Worm (Caenorhabditis elegans) whole organism, early embryonic: ENCODE measurements around the gene daf-7.

ENCODE experiments used
- B0310.2 ChIP-seq: sonication (generic microtip); optimal IDR thresholded peaks from 2 replicates; lab custom pipeline; 2016; ENCODE audit warnings: mild to moderate bottlenecking, missing genetic modification characterization, missing compliant biosample characterization
- F13C5.2 ChIP-seq: sonication (generic microtip); optimal IDR thresholded peaks from 2 replicates; lab custom pipeline; 2017; ENCODE audit warnings: mild to moderate bottlenecking, missing genetic modification characterization, inconsistent platforms, missing compliant biosample characterization
- aly-1 ChIP-seq: sonication (generic microtip); optimal IDR thresholded peaks from 2 replicates; lab custom pipeline; 2016; ENCODE audit warnings: missing genetic modification characterization, missing compliant biosample characterization
- ama-1 ChIP-seq: fragments of 150-350 bp; optimal IDR thresholded peaks from 2 replicates; lab custom pipeline; 2014
- ceh-13 ChIP-seq: fragments of 200-800 bp; sonication (Bioruptor generic); optimal IDR thresholded peaks from 2 replicates; lab custom pipeline; 2018; ENCODE audit warnings: mild to moderate bottlenecking, missing genetic modification characterization, missing compliant biosample characterization
- ceh-36 ChIP-seq: sonication (generic microtip); optimal IDR thresholded peaks from 2 replicates; lab custom pipeline; 2016; ENCODE audit warnings: missing genetic modification characterization, inconsistent platforms, missing compliant biosample characterization
- ets-7 ChIP-seq: sonication (generic microtip); optimal IDR thresholded peaks from 2 replicates; lab custom pipeline; 2016; ENCODE audit warnings: missing genotype, missing genetic modification characterization, missing compliant biosample characterization
- flt-1 ChIP-seq: fragments of 200-800 bp; sonication (Bioruptor generic); IDR thresholded peaks from 2 replicates; pipeline ENCODE4 v1.3.6; 2022; ENCODE audit warnings: missing genetic modification characterization, missing compliant biosample characterization
- hmbx-1 ChIP-seq: sonication (generic microtip); optimal IDR thresholded peaks from 2 replicates; lab custom pipeline; 2016; ENCODE audit warnings: mild to moderate bottlenecking, missing genetic modification characterization, missing compliant biosample characterization
- hmg-4 ChIP-seq: fragments of 200-800 bp; sonication (Bioruptor generic); optimal IDR thresholded peaks from 2 replicates; lab custom pipeline; 2018; ENCODE audit warnings: mild to moderate bottlenecking, missing genetic modification characterization, missing compliant biosample characterization
- hnd-1 ChIP-seq: sonication (generic microtip); optimal IDR thresholded peaks from 2 replicates; lab custom pipeline; 2016; ENCODE audit warnings: missing genetic modification characterization, missing compliant biosample characterization
- pes-1 ChIP-seq: fragments of 200-800 bp; sonication (Bioruptor generic); IDR thresholded peaks from 2 replicates; pipeline ENCODE4 v1.3.6; 2022; ENCODE audit warnings: missing genetic modification reagents, missing genetic modification characterization, missing compliant biosample characterization
- scrt-1 ChIP-seq: fragments of 200-800 bp; sonication (Bioruptor generic); IDR thresholded peaks from 2 replicates; pipeline ENCODE4 v1.3.6; 2022; ENCODE audit warnings: missing genetic modification characterization, missing compliant biosample characterization
- sea-1 ChIP-seq: fragments of 200-800 bp; sonication (Bioruptor generic); conservative IDR thresholded peaks from 2 replicates; pipeline ENCODE4 v1.3.6; 2022; ENCODE audit warnings: missing genetic modification characterization, missing compliant biosample characterization
- tbx-11 ChIP-seq: fragments of 200-800 bp; sonication (Bioruptor generic); IDR thresholded peaks from 2 replicates; pipeline ENCODE4 v1.3.6; 2022; ENCODE audit warnings: missing genetic modification characterization, missing compliant biosample characterization
- tbx-37 ChIP-seq: fragments of 200-800 bp; sonication (Bioruptor generic); conservative IDR thresholded peaks from 2 replicates; pipeline ENCODE4 v1.3.6; 2022; ENCODE audit warnings: missing genetic modification reagents, missing genetic modification characterization, missing compliant biosample characterization
- tra-4 ChIP-seq: sonication (generic microtip); optimal IDR thresholded peaks from 2 replicates; lab custom pipeline; 2017; ENCODE audit warnings: missing genetic modification characterization, missing compliant biosample characterization

daf-7 gene

DNA sequence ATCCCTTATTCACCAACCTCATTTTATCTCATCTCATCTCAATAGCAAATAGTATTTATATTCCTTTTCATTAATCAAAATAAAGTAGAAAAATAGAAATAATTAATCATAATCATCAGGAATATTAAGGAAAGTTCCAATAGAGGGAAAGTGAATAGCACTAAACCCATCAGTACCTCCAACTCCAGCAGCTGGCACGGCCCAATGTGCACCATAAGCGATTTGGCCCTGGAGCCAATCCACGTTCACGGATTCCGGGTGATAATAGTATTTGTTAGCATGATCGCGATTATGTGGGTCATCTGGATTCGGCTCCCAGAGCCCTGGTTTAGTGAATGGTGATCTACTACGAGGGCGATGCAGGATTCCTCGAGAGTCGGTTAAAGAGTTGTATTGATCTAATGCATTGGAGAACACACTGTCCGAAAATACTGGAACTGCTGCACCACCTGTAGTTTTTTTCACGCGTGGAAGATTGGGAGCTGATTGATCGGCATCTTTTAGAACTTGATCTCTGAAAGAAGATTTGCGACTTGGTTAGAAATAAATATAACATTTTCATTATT lies 24.2 kb downstream of the daf-7 start:
- TF ChIP-seq ceh-36 (peak; percentile 62), ama-1 (lab: Kevin White, UChicago) (peak; percentile 96), sea-1 (GFP tag; lab: Robert Waterston, UW) (peak; percentile 75; the same call in 1 of the 2 replicates), F13C5.2 (peak; percentile 75), aly-1 (no peak), hnd-1 (peak; percentile 49), B0310.2 (tag; lab: Kevin White, UChicago) (peak; percentile 44), pes-1 (GFP tag; lab: Robert Waterston, UW) (peak; percentile 80; the same call in 1 of the 2 replicates), hmg-4 (peak; percentile 81), tbx-11 (GFP tag; lab: Robert Waterston, UW) (0 out of 2 replicates have a peak, but pooled peaks have one; percentile 48), hmbx-1 (peak; percentile 39), tra-4 (tag; lab: Kevin White, UChicago) (peak; percentile 48), tbx-37 (peak; percentile 34; the same call in 1 of the 2 replicates), scrt-1 (GFP tag; lab: Robert Waterston, UW) (peak; percentile 78; the same call in 1 of the 2 replicates), ets-7 (tag; lab: Kevin White, UChicago) (no peak), flt-1 (peak; percentile 29; the same call in 1 of the 2 replicates), ceh-13 (GFP tag; lab: Kevin White, UChicago) (no peak)

DNA sequence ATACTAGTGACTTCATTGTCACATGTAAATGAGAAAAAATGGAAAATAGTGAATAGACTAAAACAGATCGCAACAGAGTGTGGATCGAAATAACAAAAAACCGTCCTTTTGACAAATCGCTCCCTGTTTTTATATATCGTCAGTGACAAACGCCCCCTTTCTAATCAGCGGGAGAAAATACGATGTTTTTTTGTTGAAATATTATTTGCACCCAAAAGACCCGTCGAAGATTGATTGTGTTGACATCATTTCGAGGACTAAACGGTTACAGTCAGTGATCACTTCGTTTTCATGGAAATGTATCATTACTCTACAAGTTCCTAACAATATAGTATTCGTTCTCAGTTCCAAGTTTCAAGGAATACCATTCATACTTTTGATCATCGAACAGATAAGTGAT lies 27.8 kb downstream of the daf-7 start, which contains the start of gene dos-3:
TSS of gene dos-3 (minus strand) at position 101 of the 400 bp plus-strand sequence.
- TF ChIP-seq tbx-37, result no peak
- no peak for TF ChIP-seq aly-1

- TF ChIP-seq ets-7 (tag; lab: Kevin White, UChicago), result no peak
- TF ChIP-seq tbx-11 (GFP tag; lab: Robert Waterston, UW), result no peak
- no peak for TF ChIP-seq hnd-1
- TF ChIP-seq sea-1 (GFP tag; lab: Robert Waterston, UW), result no peak
- no peak for TF ChIP-seq aly-1
- no peak for TF ChIP-seq ceh-36
- no peak for TF ChIP-seq tbx-37
- no peak for TF ChIP-seq tra-4 (tag; lab: Kevin White, UChicago)
- no peak for TF ChIP-seq ama-1 (lab: Kevin White, UChicago)
- TF ChIP-seq pes-1 (GFP tag; lab: Robert Waterston, UW), result no peak
- TF ChIP-seq hmbx-1, result no peak
- TF ChIP-seq F13C5.2, result no peak
- no peak for TF ChIP-seq hmg-4
- no peak for TF ChIP-seq flt-1
- TF ChIP-seq ceh-13 (GFP tag; lab: Kevin White, UChicago), result no peak
- TF ChIP-seq scrt-1 (GFP tag; lab: Robert Waterston, UW), result no peak
- no peak for TF ChIP-seq B0310.2 (tag; lab: Kevin White, UChicago)
These were observed 29.5 kb downstream of the daf-7 start, which contains the start of gene K02F3.9 for ce11 chrIII:841177-841576. Gene K02F3.9, minus strand, starts transcription at chrIII:841366.

- no peak for TF ChIP-seq hmg-4
- TF ChIP-seq pes-1 (GFP tag; lab: Robert Waterston, UW), result no peak
- TF ChIP-seq tbx-11 (GFP tag; lab: Robert Waterston, UW), result no peak
- TF ChIP-seq sea-1 (GFP tag; lab: Robert Waterston, UW), result no peak
- TF ChIP-seq flt-1, result no peak
- TF ChIP-seq ama-1 (lab: Kevin White, UChicago), result no peak
- TF ChIP-seq ceh-13 (GFP tag; lab: Kevin White, UChicago), result no peak
- TF ChIP-seq ets-7 (tag; lab: Kevin White, UChicago), result no peak
- no peak for TF ChIP-seq F13C5.2
- TF ChIP-seq ceh-36, result no peak
- TF ChIP-seq aly-1, result no peak
- no peak for TF ChIP-seq scrt-1 (GFP tag; lab: Robert Waterston, UW)
- TF ChIP-seq hmbx-1, result no peak
- TF ChIP-seq tbx-37, result no peak
- no peak for TF ChIP-seq hnd-1
- TF ChIP-seq B0310.2 (tag; lab: Kevin White, UChicago), result no peak
- no peak for TF ChIP-seq tra-4 (tag; lab: Kevin White, UChicago)
These were observed 31.0 kb downstream of the daf-7 start, which contains the start of gene far-8 for ce11 chrIII:842630-843029. Gene far-8, plus strand, starts transcription at chrIII:842930.

DNA sequence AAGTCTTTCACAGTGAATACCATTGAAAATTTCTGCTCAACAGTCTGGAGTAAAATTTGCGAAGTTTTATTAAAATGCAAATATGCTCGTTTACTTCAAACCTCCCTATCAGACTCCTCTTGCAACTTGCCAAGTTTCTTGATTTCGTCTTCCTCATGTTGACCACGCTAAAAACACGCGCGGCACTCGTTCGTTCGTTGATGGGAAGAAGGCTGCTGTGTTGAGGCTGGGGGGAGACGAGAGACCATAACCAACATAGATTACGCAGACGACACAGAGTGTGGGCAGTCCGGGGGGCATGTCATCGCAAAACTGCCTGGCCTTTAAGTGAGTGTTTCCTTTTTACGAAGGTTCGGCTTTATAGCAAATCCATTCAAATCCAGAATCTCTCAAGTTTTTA lies 32.4 kb downstream of the daf-7 start:
- no peak for TF ChIP-seq sea-1 (GFP tag; lab: Robert Waterston, UW)
- TF ChIP-seq flt-1, result no peak
- no peak for TF ChIP-seq hmbx-1
- no peak for TF ChIP-seq ets-7 (tag; lab: Kevin White, UChicago)
- peak; percentile 23 for TF ChIP-seq hmg-4
- no peak for TF ChIP-seq scrt-1 (GFP tag; lab: Robert Waterston, UW)

DNA sequence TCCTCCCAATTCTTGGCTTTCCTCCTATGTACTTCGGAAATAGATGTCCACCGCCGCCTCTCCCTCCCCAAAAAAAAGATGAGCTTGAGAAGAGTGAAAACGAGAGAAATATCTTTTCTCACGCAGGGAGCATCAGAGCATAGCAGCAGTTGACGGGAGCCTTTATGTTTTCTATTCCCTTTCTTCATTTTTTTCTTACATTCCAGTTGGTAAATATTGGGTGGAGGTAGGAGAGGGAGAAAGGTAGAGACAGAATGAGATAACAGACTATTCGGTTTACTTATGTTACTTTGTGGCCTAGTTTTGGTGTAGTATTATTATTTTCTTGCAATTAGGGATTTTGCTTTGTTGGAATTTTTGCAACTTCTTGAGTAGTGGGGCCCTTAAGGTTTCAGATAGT lies 32.9 kb downstream of the daf-7 start:
- TF ChIP-seq hnd-1 (no peak), ceh-13 (GFP tag; lab: Kevin White, UChicago) (no peak), hmbx-1 (no peak), ceh-36 (no peak), tbx-11 (GFP tag; lab: Robert Waterston, UW) (no peak), ets-7 (tag; lab: Kevin White, UChicago) (no peak), flt-1 (no peak), sea-1 (GFP tag; lab: Robert Waterston, UW) (no peak)

- TF ChIP-seq ama-1 (lab: Kevin White, UChicago) (no peak), B0310.2 (tag; lab: Kevin White, UChicago) (no peak), F13C5.2 (no peak), aly-1 (no peak), flt-1 (no peak), ets-7 (tag; lab: Kevin White, UChicago) (no peak), tbx-37 (no peak), hmg-4 (no peak), tbx-11 (GFP tag; lab: Robert Waterston, UW) (no peak), ceh-13 (GFP tag; lab: Kevin White, UChicago) (no peak), ceh-36 (no peak), sea-1 (GFP tag; lab: Robert Waterston, UW) (no peak), tra-4 (tag; lab: Kevin White, UChicago) (no peak)
These were observed 33.8 kb downstream of the daf-7 start, which contains the start of gene K02F3.2 for ce11 chrIII:845485-845884. Gene K02F3.2, plus strand, starts transcription at chrIII:845841.

DNA sequence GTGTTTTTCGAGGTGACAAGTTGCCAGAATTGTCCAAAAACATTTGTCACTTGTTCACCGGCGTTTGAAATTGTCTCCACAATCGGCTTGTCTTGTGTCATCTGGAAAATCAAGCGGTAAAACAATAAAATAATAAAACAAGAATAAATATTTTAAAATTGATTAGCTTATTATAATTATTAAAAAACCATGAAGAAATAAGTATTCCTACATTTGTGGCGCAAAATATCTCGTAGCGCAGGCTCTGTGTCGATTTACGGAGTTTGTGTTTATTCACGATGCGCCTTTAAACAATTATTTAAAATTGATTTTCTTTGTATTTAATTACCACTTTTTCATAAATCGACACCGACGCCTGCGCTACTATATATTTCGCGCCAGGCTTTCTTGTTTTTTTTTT lies 40.7 kb downstream of the daf-7 start, which contains the start of gene moma-1:
TSS of gene moma-1 (minus strand) at position 101 of the 400 bp plus-strand sequence.
- no peak for TF ChIP-seq aly-1
- no peak for TF ChIP-seq tbx-11 (GFP tag; lab: Robert Waterston, UW)
- no peak for TF ChIP-seq F13C5.2
- no peak for TF ChIP-seq tbx-37
- TF ChIP-seq pes-1 (GFP tag; lab: Robert Waterston, UW), result no peak
- TF ChIP-seq flt-1, result no peak
- TF ChIP-seq ets-7 (tag; lab: Kevin White, UChicago), result no peak
- TF ChIP-seq sea-1 (GFP tag; lab: Robert Waterston, UW), result no peak
- no peak for TF ChIP-seq hnd-1
- TF ChIP-seq ama-1 (lab: Kevin White, UChicago), result no peak
- TF ChIP-seq hmg-4, result no peak
- no peak for TF ChIP-seq hmbx-1
- no peak for TF ChIP-seq tra-4 (tag; lab: Kevin White, UChicago)
- TF ChIP-seq ceh-36, result no peak
- no peak for TF ChIP-seq scrt-1 (GFP tag; lab: Robert Waterston, UW)
